Worm (Caenorhabditis elegans) whole organism, L4 larva: ENCODE results near the gene dgn-2.

Source experiments
- D1046.2 ChIP-seq: fragments of 200-800 bp; sonication (Bioruptor generic); IDR thresholded peaks from 2 replicates; pipeline ENCODE4 v1.3.6; 2022; ENCODE audit warnings: missing genetic modification characterization, missing compliant biosample characterization
- F26F4.8 ChIP-seq: fragments of 200-800 bp; sonication (Bioruptor generic); conservative IDR thresholded peaks from 2 replicates; pipeline ENCODE4 v1.3.6; 2022; ENCODE audit warnings: missing genetic modification characterization, missing compliant biosample characterization
- F49E8.2 ChIP-seq: sonication (generic microtip); optimal IDR thresholded peaks from 2 replicates; lab custom pipeline; 2016; ENCODE audit warnings: missing compliant biosample characterization, mild to moderate bottlenecking, missing genetic modification characterization, borderline replicate concordance
- T20F7.1 ChIP-seq: fragments of 200-800 bp; sonication (Bioruptor generic); optimal IDR thresholded peaks from 2 replicates; lab custom pipeline; 2018; ENCODE audit warnings: mild to moderate bottlenecking, missing genetic modification characterization, missing compliant biosample characterization
- T26A8.4 ChIP-seq: fragments of 200-800 bp; sonication (Bioruptor generic); IDR thresholded peaks from 2 replicates; pipeline ENCODE4 v1.3.6; 2022; ENCODE audit warnings: missing genetic modification characterization, missing compliant biosample characterization
- Y48G9A.11 ChIP-seq: fragments of 200-800 bp; sonication (Bioruptor generic); IDR thresholded peaks from 2 replicates; pipeline ENCODE4 v1.3.6; 2022; ENCODE audit warnings: missing genetic modification reagents, missing genetic modification characterization, missing compliant biosample characterization
- Y5F2A.4 ChIP-seq: fragments of 200-800 bp; sonication (Bioruptor generic); optimal IDR thresholded peaks from 2 replicates; lab custom pipeline; 2018; ENCODE audit warnings: mild to moderate bottlenecking, missing genetic modification characterization, missing compliant biosample characterization
- ZK337.2 ChIP-seq: fragments of 200-800 bp; sonication (Bioruptor generic); IDR thresholded peaks from 2 replicates; pipeline ENCODE4 v1.3.6; 2022; ENCODE audit warnings: missing genetic modification reagents, missing genetic modification characterization, missing compliant biosample characterization
- aly-2 ChIP-seq: sonication (generic microtip); optimal IDR thresholded peaks from 2 replicates; lab custom pipeline; 2018; ENCODE audit warnings: missing biosample characterization, missing genetic modification characterization
- attf-4 ChIP-seq: sonication (generic microtip); optimal IDR thresholded peaks from 3 replicates; lab custom pipeline; 2017; ENCODE audit warnings: missing biosample characterization, missing genetic modification characterization
- ceh-32 ChIP-seq: sonication (generic microtip); optimal IDR thresholded peaks from 2 replicates; lab custom pipeline; 2016; ENCODE audit warnings: mild to moderate bottlenecking, missing genetic modification characterization, missing compliant biosample characterization; ENCODE audit not compliant: poor library complexity
- ceh-82 ChIP-seq: sonication (generic microtip); optimal IDR thresholded peaks from 2 replicates; lab custom pipeline; 2017; ENCODE audit warnings: missing biosample characterization, missing genetic modification characterization
- ctbp-1 ChIP-seq: fragments of 200-800 bp; sonication (Bioruptor generic); IDR thresholded peaks from 2 replicates; pipeline ENCODE4 v1.3.6; 2022; ENCODE audit warnings: missing genetic modification reagents, missing genetic modification characterization, missing compliant biosample characterization
- daf-16 ChIP-seq, 3 experiments: sonication (generic microtip); optimal IDR thresholded peaks; 2 replicates each; lab custom pipeline; 2016 to 2017; ENCODE audit warnings: missing genetic modification characterization in 3 of 3, missing genetic modification reagents in 3 of 3, mild to moderate bottlenecking in 2 of 3, missing compliant biosample characterization in 2 of 3, missing biosample characterization in 1 of 3, moderate library complexity in 1 of 3
- daf-19 ChIP-seq: fragments of 200-800 bp; sonication (Bioruptor generic); conservative IDR thresholded peaks from 2 replicates; pipeline ENCODE4 v1.3.6; 2022; ENCODE audit warnings: missing genetic modification characterization, missing compliant biosample characterization
- daf-8 ChIP-seq: fragments of 200-800 bp; sonication (Bioruptor generic); IDR thresholded peaks from 2 replicates; pipeline ENCODE4 v1.3.6; 2022; ENCODE audit warnings: missing genetic modification characterization, missing compliant biosample characterization
- dmd-9 ChIP-seq: fragments of 200-800 bp; sonication (Bioruptor generic); IDR thresholded peaks from 2 replicates; pipeline ENCODE4 v1.3.6; 2022; ENCODE audit warnings: missing genetic modification reagents, missing genetic modification characterization, missing compliant biosample characterization
- dve-1 ChIP-seq: sonication (generic microtip); optimal IDR thresholded peaks from 2 replicates; lab custom pipeline; 2017; ENCODE audit warnings: antibody characterized with exemption, mild to moderate bottlenecking, missing genetic modification characterization, missing compliant biosample characterization; ENCODE audit not compliant: insufficient read depth
- egl-43 ChIP-seq: fragments of 200-800 bp; sonication (Bioruptor generic); IDR thresholded peaks from 2 replicates; pipeline ENCODE4 v1.3.6; 2022; ENCODE audit warnings: missing genetic modification reagents, missing genetic modification characterization, missing compliant biosample characterization
- fos-1 ChIP-seq: fragments of 150-350 bp; optimal IDR thresholded peaks from 2 replicates; lab custom pipeline; 2014; ENCODE audit warnings: missing biosample characterization, missing genetic modification characterization
- hif-1 ChIP-seq, 2 experiments: sonication (generic microtip); optimal IDR thresholded peaks; 2 replicates each; lab custom pipeline; 2016 to 2017; ENCODE audit warnings: missing compliant biosample characterization in 2 of 2, missing genetic modification characterization in 2 of 2, missing genetic modification reagents in 2 of 2, missing genotype in 2 of 2, mild to moderate bottlenecking in 1 of 2
- lin-13 ChIP-seq: fragments of 150-350 bp; optimal IDR thresholded peaks from 2 replicates; lab custom pipeline; 2014; ENCODE audit warnings: missing biosample characterization, missing genetic modification reagents, missing genetic modification characterization
- madf-5 ChIP-seq, 2 experiments: fragments of 200-800 bp; sonication (Bioruptor generic); IDR thresholded peaks; 2 replicates each; pipeline ENCODE4 v1.3.6; 2022; ENCODE audit warnings: missing compliant biosample characterization in 2 of 2, missing genetic modification characterization in 2 of 2
- mdt-29 ChIP-seq: fragments of 200-800 bp; sonication (Bioruptor generic); IDR thresholded peaks from 2 replicates; pipeline ENCODE4 v1.3.6; 2022; ENCODE audit warnings: missing genetic modification reagents, missing genetic modification characterization, missing compliant biosample characterization
- mep-1 ChIP-seq: fragments of 150-350 bp; sonication (generic microtip); optimal IDR thresholded peaks from 3 replicates; lab custom pipeline; 2014; ENCODE audit warnings: missing biosample characterization, missing genetic modification characterization
- mes-2 ChIP-seq: sonication (generic microtip); optimal IDR thresholded peaks from 2 replicates; lab custom pipeline; 2016; ENCODE audit warnings: missing genotype, mild to moderate bottlenecking, missing genetic modification characterization, missing compliant biosample characterization; ENCODE audit not compliant: poor library complexity, severe bottlenecking
- mxl-3 ChIP-seq: fragments of 200-800 bp; sonication (Bioruptor generic); optimal IDR thresholded peaks from 2 replicates; lab custom pipeline; 2018; ENCODE audit warnings: mild to moderate bottlenecking, missing genetic modification characterization, missing compliant biosample characterization
- nhr-102 ChIP-seq: sonication (generic microtip); optimal IDR thresholded peaks from 2 replicates; lab custom pipeline; 2016; ENCODE audit warnings: mild to moderate bottlenecking, missing genetic modification characterization, moderate library complexity, missing compliant biosample characterization
- nhr-11 ChIP-seq: fragments of 150-350 bp; optimal IDR thresholded peaks from 2 replicates; lab custom pipeline; 2014; ENCODE audit warnings: missing biosample characterization, missing genetic modification characterization
- nhr-111 ChIP-seq: fragments of 200-800 bp; sonication (Bioruptor generic); optimal IDR thresholded peaks from 2 replicates; lab custom pipeline; 2018; ENCODE audit warnings: mild to moderate bottlenecking, missing genetic modification characterization, missing compliant biosample characterization
- nhr-25 ChIP-seq: sonication (generic microtip); optimal IDR thresholded peaks from 2 replicates; lab custom pipeline; 2017; ENCODE audit warnings: missing genetic modification characterization, mild to moderate bottlenecking, missing compliant biosample characterization, antibody characterized with exemption, moderate library complexity, borderline replicate concordance; ENCODE audit not compliant: insufficient read depth
- nhr-41 ChIP-seq: fragments of 200-800 bp; sonication (Bioruptor generic); IDR thresholded peaks from 2 replicates; pipeline ENCODE4 v1.3.6; 2022; ENCODE audit warnings: missing genetic modification reagents, missing genetic modification characterization, missing compliant biosample characterization
- nhr-77 ChIP-seq: fragments of 150-350 bp; optimal IDR thresholded peaks from 2 replicates; lab custom pipeline; 2014; ENCODE audit warnings: missing biosample characterization, missing genetic modification characterization
- rbr-2 ChIP-seq: sonication (generic microtip); optimal IDR thresholded peaks from 2 replicates; lab custom pipeline; 2016; ENCODE audit warnings: missing genotype, missing genetic modification characterization, missing compliant biosample characterization
- set-16 ChIP-seq: fragments of 200-800 bp; sonication (Bioruptor generic); IDR thresholded peaks from 2 replicates; pipeline ENCODE4 v1.3.6; 2022; ENCODE audit warnings: missing genetic modification reagents, missing genetic modification characterization, missing compliant biosample characterization
- skn-1 ChIP-seq: fragments of 150-350 bp; optimal IDR thresholded peaks from 2 replicates; lab custom pipeline; 2014; ENCODE audit warnings: missing biosample characterization, missing genetic modification characterization
- spr-1 ChIP-seq: sonication (generic microtip); optimal IDR thresholded peaks from 2 replicates; lab custom pipeline; 2016; ENCODE audit warnings: mild to moderate bottlenecking, missing genetic modification characterization, missing compliant biosample characterization
- tra-1 ChIP-seq: fragments of 200-800 bp; sonication (Bioruptor generic); IDR thresholded peaks from 2 replicates; pipeline ENCODE4 v1.3.6; 2022; ENCODE audit warnings: missing genetic modification reagents, missing genetic modification characterization, missing compliant biosample characterization
- unc-130 ChIP-seq: sonication (generic microtip); optimal IDR thresholded peaks from 2 replicates; lab custom pipeline; 2016; ENCODE audit warnings: missing genetic modification reagents, missing genetic modification characterization, missing compliant biosample characterization
- vab-7 ChIP-seq: fragments of 200-800 bp; sonication (Bioruptor generic); IDR thresholded peaks from 2 replicates; pipeline ENCODE4 v1.3.6; 2022; ENCODE audit warnings: missing genetic modification reagents, missing genetic modification characterization, missing compliant biosample characterization
- zag-1 ChIP-seq: fragments of 150-350 bp; optimal IDR thresholded peaks from 2 replicates; lab custom pipeline; 2014; ENCODE audit warnings: missing biosample characterization, missing genetic modification characterization
- zip-11 ChIP-seq: fragments of 200-800 bp; sonication (Bioruptor generic); IDR thresholded peaks from 2 replicates; pipeline ENCODE4 v1.3.6; 2022; ENCODE audit warnings: missing genetic modification characterization, missing compliant biosample characterization

Gene dgn-2

ce11 chrX:1386893-1387367 lies 19.6 kb upstream of the dgn-2 start, which contains the start of gene F56C3.1 (continued):
- no peak for TF ChIP-seq mep-1 (tag; lab: Kevin White, UChicago)

ce11 chrX:1384538-1384937 lies 17.2 kb upstream of the dgn-2 start, which contains the start of gene F56C3.8:
Gene F56C3.8, minus strand, starts transcription at chrX:1384638.
- TF ChIP-seq dmd-9 (GFP tag; lab: Robert Waterston, UW) = no peak
- no peak for TF ChIP-seq rbr-2 (tag; lab: Kevin White, UChicago)
- TF ChIP-seq Y48G9A.11 (GFP tag; lab: Robert Waterston, UW) = 0 out of 2 replicates have a peak, but pooled peaks have one; percentile 28
- no peak for TF ChIP-seq daf-19
- TF ChIP-seq F49E8.2 (tag; lab: Kevin White, UChicago) = no peak
- TF ChIP-seq spr-1 (tag; lab: Kevin White, UChicago) = no peak
- TF ChIP-seq mxl-3 (GFP tag; lab: Kevin White, UChicago) = no peak

ce11 chrX:1383546-1383945 lies 16.2 kb upstream of the dgn-2 start:
- TF ChIP-seq ZK337.2 (GFP tag; lab: Robert Waterston, UW) = no peak
- TF ChIP-seq nhr-111 (GFP tag; lab: Kevin White, UChicago) = no peak
- no peak for TF ChIP-seq aly-2
- no peak for TF ChIP-seq mes-2 (tag; lab: Kevin White, UChicago)
- no peak for TF ChIP-seq madf-5 (GFP tag; IDR thresholded peaks at IDR 0.05; lab: Robert Waterston, UW)
- no peak for TF ChIP-seq T26A8.4 (GFP tag; lab: Robert Waterston, UW)
- TF ChIP-seq set-16 (GFP tag; lab: Robert Waterston, UW) = 0 out of 2 replicates have a peak, but pooled peaks have one; percentile 15
- no peak for TF ChIP-seq zag-1
- TF ChIP-seq daf-8 (GFP tag; lab: Robert Waterston, UW) = no peak
- no peak for TF ChIP-seq D1046.2 (GFP tag; lab: Robert Waterston, UW)
- TF ChIP-seq tra-1 (GFP tag; lab: Robert Waterston, UW) = no peak
- TF ChIP-seq nhr-77 = no peak
- no peak for TF ChIP-seq nhr-25 (tag; lab: Kevin White, UChicago)
- TF ChIP-seq daf-19 = no peak
- TF ChIP-seq egl-43 (GFP tag; lab: Robert Waterston, UW) = peak; percentile 30; the same call in 1 of the 2 replicates

ce11 chrX:1381565-1381964 lies 14.2 kb upstream of the dgn-2 start, which contains the start of gene F56C3.10:
Gene F56C3.10, minus strand, starts transcription at chrX:1381665.
- TF ChIP-seq Y48G9A.11 (GFP tag; lab: Robert Waterston, UW) = no peak
- no peak for TF ChIP-seq ceh-82 (tag; lab: Kevin White, UChicago)
- TF ChIP-seq unc-130 (GFP tag; lab: Kevin White, UChicago) = no peak
- no peak for TF ChIP-seq mdt-29 (GFP tag; lab: Robert Waterston, UW)
- TF ChIP-seq attf-4 (tag; lab: Kevin White, UChicago) = no peak
- no peak for TF ChIP-seq nhr-11 (tag; lab: Kevin White, UChicago)
- TF ChIP-seq ctbp-1 = no peak

ce11 chrX:1379391-1379790 lies 12.1 kb upstream of the dgn-2 start:
- TF ChIP-seq fos-1 (tag; lab: Kevin White, UChicago) (no peak), F26F4.8 (GFP tag; lab: Robert Waterston, UW) (peak; percentile 75; the same call in 1 of the 2 replicates), lin-13 (GFP tag; lab: Kevin White, UChicago) (peak; percentile 37), skn-1 (tag; lab: Kevin White, UChicago) (no peak), ZK337.2 (GFP tag; lab: Robert Waterston, UW) (peak; percentile 52; the same call in 1 of the 2 replicates), nhr-41 (GFP tag; lab: Robert Waterston, UW) (peak; percentile 87; the same call in 1 of the 2 replicates), hif-1 (tag; optimal IDR thresholded peaks at IDR 0.05; lab: Kevin White, UChicago) (peak in 1 of 2 experiments; percentile 25), nhr-102 (tag; lab: Kevin White, UChicago) (peak; percentile 87), madf-5 (GFP tag; IDR thresholded peaks at IDR 0.05; lab: Robert Waterston, UW) (0 out of 4 replicates have a peak, but pooled peaks have one; percentile 58 to 59), ceh-32 (tag; lab: Kevin White, UChicago) (peak; percentile 20), T20F7.1 (GFP tag; lab: Kevin White, UChicago) (no peak), zip-11 (GFP tag; lab: Robert Waterston, UW) (0 out of 2 replicates have a peak, but pooled peaks have one; percentile 43), daf-16 (GFP tag; optimal IDR thresholded peaks at IDR 0.05; lab: Kevin White, UChicago) (peak; percentile 61 to 66), daf-16 (tag; optimal IDR thresholded peaks at IDR 0.05; lab: Kevin White, UChicago) (peak; percentile 73), vab-7 (GFP tag; lab: Robert Waterston, UW) (peak; percentile 88), dve-1 (peak; percentile 43), Y5F2A.4 (GFP tag; lab: Kevin White, UChicago) (peak; percentile 74), spr-1 (tag; lab: Kevin White, UChicago) (peak; percentile 53), nhr-25 (tag; lab: Kevin White, UChicago) (no peak)
